Worm (Caenorhabditis elegans) whole organism, mixed stage, embryonic: ENCODE data around the gene txt-4.

ENCODE experiments used
- M03D4.4 ChIP-seq: sonication (generic microtip); optimal IDR thresholded peaks from 2 replicates; lab custom pipeline; 2017; ENCODE audit warnings: mild to moderate bottlenecking, missing genetic modification characterization, missing compliant biosample characterization
- bed-3 ChIP-seq: fragments of 200-800 bp; sonication (Bioruptor generic); optimal IDR thresholded peaks from 3 replicates; lab custom pipeline; 2018; ENCODE audit warnings: mild to moderate bottlenecking, missing genetic modification characterization, moderate library complexity, missing compliant biosample characterization
- blmp-1 ChIP-seq: fragments of 150-350 bp; optimal IDR thresholded peaks from 2 replicates; lab custom pipeline; 2014; ENCODE audit warnings: missing biosample characterization, missing genetic modification characterization
- ceh-39 ChIP-seq: fragments of 150-350 bp; optimal IDR thresholded peaks from 2 replicates; lab custom pipeline; 2014; ENCODE audit warnings: missing biosample characterization, missing genetic modification characterization
- ceh-43 ChIP-seq: fragments of 200-800 bp; sonication (Bioruptor generic); optimal IDR thresholded peaks from 2 replicates; lab custom pipeline; 2018; ENCODE audit warnings: mild to moderate bottlenecking, missing genetic modification characterization, moderate library complexity, missing compliant biosample characterization
- ces-1 ChIP-seq: fragments of 150-350 bp; optimal IDR thresholded peaks from 2 replicates; lab custom pipeline; 2014; ENCODE audit warnings: missing biosample characterization, missing genetic modification reagents, missing genetic modification characterization
- cnd-1 ChIP-seq: fragments of 200-800 bp; sonication (Bioruptor generic); optimal IDR thresholded peaks from 2 replicates; lab custom pipeline; 2018; ENCODE audit warnings: mild to moderate bottlenecking, missing genetic modification characterization, missing compliant biosample characterization
- drap-1 ChIP-seq: fragments of 200-800 bp; sonication (Bioruptor generic); optimal IDR thresholded peaks from 3 replicates; lab custom pipeline; 2018; ENCODE audit warnings: mild to moderate bottlenecking, missing genetic modification characterization, missing compliant biosample characterization
- elt-1 ChIP-seq: sonication (generic microtip); optimal IDR thresholded peaks from 2 replicates; lab custom pipeline; 2017; ENCODE audit warnings: missing genetic modification characterization, mild to moderate bottlenecking, missing compliant biosample characterization, antibody characterized with exemption, moderate library complexity, borderline replicate concordance; ENCODE audit not compliant: insufficient read depth
- elt-3 ChIP-seq: fragments of 150-350 bp; optimal IDR thresholded peaks from 2 replicates; lab custom pipeline; 2014; ENCODE audit warnings: missing biosample characterization, missing genetic modification characterization
- flh-1 ChIP-seq: fragments of 200-800 bp; sonication (Bioruptor generic); optimal IDR thresholded peaks from 2 replicates; lab custom pipeline; 2018; ENCODE audit warnings: mild to moderate bottlenecking, missing genetic modification characterization, moderate library complexity, missing compliant biosample characterization
- ham-2 ChIP-seq: fragments of 200-800 bp; sonication (Bioruptor generic); optimal IDR thresholded peaks from 2 replicates; lab custom pipeline; 2018; ENCODE audit warnings: mild to moderate bottlenecking, missing genetic modification characterization, missing compliant biosample characterization
- hlh-1 ChIP-seq: fragments of 150-350 bp; optimal IDR thresholded peaks from 2 replicates; lab custom pipeline; 2014; ENCODE audit warnings: missing biosample characterization, missing genetic modification reagents, missing genetic modification characterization
- lin-13 ChIP-seq: fragments of 150-350 bp; optimal IDR thresholded peaks from 2 replicates; lab custom pipeline; 2014; ENCODE audit warnings: missing biosample characterization, missing genetic modification characterization
- lsy-2 ChIP-seq: fragments of 150-350 bp; optimal IDR thresholded peaks from 2 replicates; lab custom pipeline; 2014; ENCODE audit warnings: missing biosample characterization, missing genetic modification characterization
- mep-1 ChIP-seq: fragments of 150-350 bp; optimal IDR thresholded peaks from 2 replicates; lab custom pipeline; 2017; ENCODE audit warnings: missing biosample characterization, missing genetic modification reagents, missing genetic modification characterization, inconsistent platforms
- mls-2 ChIP-seq: sonication (generic microtip); optimal IDR thresholded peaks from 2 replicates; lab custom pipeline; 2016; ENCODE audit warnings: mild to moderate bottlenecking, missing genetic modification characterization, moderate library complexity, missing compliant biosample characterization
- nhr-12 ChIP-seq: fragments of 150-350 bp; optimal IDR thresholded peaks from 2 replicates; lab custom pipeline; 2014; ENCODE audit warnings: missing biosample characterization, missing genetic modification characterization
- nhr-237 ChIP-seq: fragments of 150-350 bp; optimal IDR thresholded peaks from 2 replicates; lab custom pipeline; 2014; ENCODE audit warnings: missing biosample characterization, missing genetic modification characterization
- nhr-76 ChIP-seq: sonication (generic microtip); optimal IDR thresholded peaks from 2 replicates; lab custom pipeline; 2017; ENCODE audit warnings: missing biosample characterization, missing genetic modification characterization
- pha-4 ChIP-seq: fragments of 150-350 bp; optimal IDR thresholded peaks from 2 replicates; lab custom pipeline; 2018; ENCODE audit warnings: missing biosample characterization, missing genetic modification reagents, missing genetic modification characterization
- sem-2 ChIP-seq: fragments of 200-800 bp; sonication (Bioruptor generic); optimal IDR thresholded peaks from 2 replicates; lab custom pipeline; 2018; ENCODE audit warnings: mild to moderate bottlenecking, missing genetic modification characterization, missing compliant biosample characterization
- snpc-4 ChIP-seq: fragments of 150-350 bp; optimal IDR thresholded peaks from 2 replicates; lab custom pipeline; 2014; ENCODE audit warnings: missing biosample characterization, missing genetic modification characterization
- sptf-1 ChIP-seq: sonication (generic microtip); optimal IDR thresholded peaks from 2 replicates; lab custom pipeline; 2017; ENCODE audit warnings: mild to moderate bottlenecking, missing genetic modification characterization, moderate library complexity, missing compliant biosample characterization
- tbx-8 ChIP-seq: fragments of 200-800 bp; sonication (Bioruptor generic); optimal IDR thresholded peaks from 2 replicates; lab custom pipeline; 2018; ENCODE audit warnings: mild to moderate bottlenecking, missing genetic modification characterization, moderate library complexity, missing compliant biosample characterization
- unc-120 ChIP-seq: sonication (generic microtip); optimal IDR thresholded peaks from 2 replicates; lab custom pipeline; 2017; ENCODE audit warnings: missing genetic modification characterization, missing compliant biosample characterization; ENCODE audit not compliant: poor library complexity, severe bottlenecking
- unc-39 ChIP-seq: fragments of 150-350 bp; optimal IDR thresholded peaks from 2 replicates; lab custom pipeline; 2014; ENCODE audit warnings: missing biosample characterization, missing genetic modification characterization
- unc-62 ChIP-seq: fragments of 150-350 bp; optimal IDR thresholded peaks from 2 replicates; lab custom pipeline; 2014; ENCODE audit warnings: missing biosample characterization, missing genetic modification reagents, missing genetic modification characterization
- zip-8 ChIP-seq: fragments of 150-350 bp; optimal IDR thresholded peaks from 2 replicates; lab custom pipeline; 2014; ENCODE audit warnings: missing biosample characterization, missing genetic modification characterization
- ztf-11 ChIP-seq: fragments of 150-350 bp; optimal IDR thresholded peaks from 2 replicates; lab custom pipeline; 2014; ENCODE audit warnings: missing biosample characterization, missing genetic modification characterization

Gene txt-4

DNA sequence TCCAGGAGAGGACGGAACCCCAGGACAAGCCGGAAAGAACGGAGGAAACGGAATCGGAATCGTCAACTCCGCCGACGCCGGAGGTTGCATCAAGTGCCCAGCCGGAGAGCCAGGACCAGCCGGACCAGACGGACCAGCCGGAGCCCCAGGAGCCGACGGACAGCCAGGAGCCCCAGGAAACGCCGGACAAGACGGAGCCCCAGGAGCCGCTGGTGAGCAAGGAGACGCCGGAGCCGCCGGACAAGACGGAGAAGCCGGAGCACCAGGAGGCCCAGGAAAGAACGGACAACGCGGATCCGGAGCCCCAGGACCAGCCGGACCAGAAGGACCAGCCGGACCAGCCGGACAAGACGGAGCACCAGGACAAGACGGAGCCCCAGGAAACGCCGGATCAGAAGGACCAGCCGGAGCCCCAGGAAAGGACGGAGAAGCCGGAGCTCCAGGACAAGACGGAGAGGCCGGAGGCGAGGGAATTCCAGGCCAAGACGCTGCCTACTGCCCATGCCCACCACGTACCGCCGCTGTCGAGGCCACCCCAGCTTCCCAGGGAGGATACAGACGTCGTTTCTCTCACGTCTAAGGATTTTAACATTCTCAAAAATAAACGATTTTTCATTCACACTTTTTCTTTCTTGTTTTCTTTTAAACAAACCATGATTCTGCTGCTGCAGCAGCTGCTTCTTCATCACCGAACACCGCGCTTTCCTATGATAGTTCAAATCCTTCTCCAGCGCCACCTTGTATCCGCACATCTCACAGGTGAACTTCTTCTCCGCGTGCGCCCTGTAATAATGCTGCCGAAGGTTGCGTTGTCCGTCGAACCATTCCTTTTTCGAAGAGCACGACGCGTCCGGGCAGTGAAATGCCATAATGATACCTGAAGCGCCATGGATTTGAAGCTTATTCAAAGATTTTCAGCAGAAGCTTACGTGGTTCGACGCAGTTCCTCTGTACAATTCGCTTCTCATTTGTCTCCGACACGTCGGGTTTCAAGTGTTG, 39.0 kb downstream of the txt-4 start:
- TF ChIP-seq snpc-4 (tag; lab: Kevin White, UChicago) = no peak
- no peak for TF ChIP-seq mls-2 (tag; lab: Kevin White, UChicago)
- TF ChIP-seq unc-120 (tag; lab: Kevin White, UChicago) = no peak
- no peak for TF ChIP-seq ztf-11 (tag; lab: Kevin White, UChicago)
- TF ChIP-seq hlh-1 (tag; lab: Kevin White, UChicago) = no peak
- TF ChIP-seq elt-3 (tag; lab: Kevin White, UChicago) = no peak
- TF ChIP-seq elt-1 = no peak
- no peak for TF ChIP-seq unc-62 (GFP tag; lab: Kevin White, UChicago)
- TF ChIP-seq lin-13 = no peak
- no peak for TF ChIP-seq ceh-39 (tag; lab: Kevin White, UChicago)
- TF ChIP-seq flh-1 (GFP tag; lab: Kevin White, UChicago) = no peak
- no peak for TF ChIP-seq nhr-12 (tag; lab: Kevin White, UChicago)
- TF ChIP-seq sem-2 (GFP tag; lab: Kevin White, UChicago) = no peak
- no peak for TF ChIP-seq bed-3
- no peak for TF ChIP-seq unc-39
- no peak for TF ChIP-seq zip-8 (tag; lab: Kevin White, UChicago)
- TF ChIP-seq M03D4.4 = no peak
- no peak for TF ChIP-seq mep-1 (tag; lab: Kevin White, UChicago)
- TF ChIP-seq ces-1 (GFP tag; lab: Kevin White, UChicago) = no peak

DNA sequence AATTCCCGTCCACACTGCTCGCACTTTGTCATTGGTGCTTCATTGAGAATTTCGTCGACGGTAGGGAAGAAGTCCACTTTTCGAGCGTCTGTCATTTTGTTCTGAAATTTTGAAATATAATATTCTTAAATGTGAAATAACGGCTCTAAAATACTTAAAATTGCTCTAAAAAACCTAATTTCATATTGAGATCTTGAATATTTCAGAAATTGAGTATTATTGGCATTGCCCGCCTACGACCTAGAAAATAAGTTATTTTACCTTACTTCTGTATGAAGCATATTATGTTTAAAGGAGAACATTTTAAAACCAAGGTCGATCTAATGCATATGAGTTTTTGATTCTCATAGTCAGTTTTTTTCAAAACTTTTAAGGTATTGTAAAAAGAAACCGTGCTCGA, 39.8 kb downstream of the txt-4 start, which contains the start of gene C34H4.5:
Gene C34H4.5, minus strand, starts transcription at position 101 of the 400 bp plus-strand sequence.
- no peak for TF ChIP-seq nhr-12 (tag; lab: Kevin White, UChicago)

DNA sequence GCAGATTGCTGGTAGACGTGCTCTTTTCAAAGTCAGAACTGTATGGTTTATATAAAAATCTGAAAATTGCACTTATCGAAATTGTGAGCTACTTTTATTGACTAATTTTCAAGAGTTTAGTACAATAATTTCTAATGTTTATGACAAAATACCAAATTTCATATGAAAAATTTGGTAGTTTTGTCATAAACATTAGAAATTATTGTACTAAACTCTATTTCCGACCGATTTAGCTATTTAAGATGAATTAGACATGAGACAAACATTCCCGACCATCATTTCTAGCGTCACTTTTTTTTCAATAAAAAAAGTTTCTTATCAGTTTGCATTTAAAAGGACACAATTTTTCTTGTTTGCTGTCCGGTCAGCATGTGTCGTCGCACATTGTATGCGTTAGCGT, 40.2 kb downstream of the txt-4 start, which contains the start of gene tag-244:
Gene tag-244, plus strand, starts transcription at position 301 of the 400 bp plus-strand sequence.
- TF ChIP-seq ces-1 (GFP tag; lab: Kevin White, UChicago) (no peak), ham-2 (no peak), elt-3 (tag; lab: Kevin White, UChicago) (no peak), nhr-76 (tag; lab: Kevin White, UChicago) (no peak), mls-2 (tag; lab: Kevin White, UChicago) (no peak), mep-1 (tag; lab: Kevin White, UChicago) (no peak), ceh-39 (tag; lab: Kevin White, UChicago) (no peak), bed-3 (no peak), nhr-237 (tag; lab: Kevin White, UChicago) (no peak), M03D4.4 (no peak), unc-62 (GFP tag; lab: Kevin White, UChicago) (no peak), cnd-1 (no peak), snpc-4 (tag; lab: Kevin White, UChicago) (no peak), unc-39 (no peak), sptf-1 (tag; lab: Kevin White, UChicago) (no peak), zip-8 (tag; lab: Kevin White, UChicago) (no peak)

DNA sequence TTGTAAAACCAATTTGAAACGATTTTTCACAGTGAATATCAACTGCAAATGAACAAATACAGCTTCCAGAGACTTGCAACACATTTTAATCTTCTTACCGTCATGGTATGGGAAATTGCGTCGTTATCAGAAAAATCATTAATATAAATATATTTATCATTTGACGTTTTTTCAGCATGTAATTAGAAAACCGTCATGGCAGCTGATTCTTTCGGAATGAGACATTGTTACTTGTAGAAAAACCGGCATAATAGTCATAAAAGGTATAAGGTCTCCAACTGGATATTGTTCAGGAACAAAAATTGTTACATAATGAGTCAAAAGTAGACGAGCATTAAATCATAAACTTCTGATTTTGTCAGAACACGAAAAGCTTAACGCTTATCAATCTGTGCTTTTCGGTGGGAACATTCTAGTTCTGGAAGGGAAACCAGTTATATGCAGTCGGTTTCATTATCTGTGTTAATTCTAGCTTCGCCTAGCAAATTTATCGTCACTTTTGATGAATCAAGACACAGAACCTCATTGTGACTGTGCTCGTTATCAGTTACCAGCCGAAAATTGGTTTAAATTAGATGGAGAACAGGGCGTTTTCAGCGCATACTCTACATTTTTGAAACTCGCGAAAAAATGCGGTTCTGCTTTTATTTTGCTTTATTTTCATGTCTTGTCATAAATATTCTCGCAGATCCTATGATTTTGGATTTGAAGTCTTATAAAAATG, 43.0 kb downstream of the txt-4 start, which contains the start of gene C34H4.2:
Gene C34H4.2, plus strand, starts transcription at position 558 of the 724 bp plus-strand sequence.
- TF ChIP-seq ceh-43 (no peak), pha-4 (tag; lab: Kevin White, UChicago) (no peak), unc-120 (tag; lab: Kevin White, UChicago) (no peak), snpc-4 (tag; lab: Kevin White, UChicago) (no peak), nhr-76 (tag; lab: Kevin White, UChicago) (no peak), unc-39 (no peak), hlh-1 (tag; lab: Kevin White, UChicago) (no peak), nhr-12 (tag; lab: Kevin White, UChicago) (no peak), tbx-8 (GFP tag; lab: Kevin White, UChicago) (no peak), unc-62 (GFP tag; lab: Kevin White, UChicago) (no peak), blmp-1 (tag; lab: Kevin White, UChicago) (no peak), lsy-2 (tag; lab: Kevin White, UChicago) (no peak), ceh-39 (tag; lab: Kevin White, UChicago) (no peak), drap-1 (GFP tag; lab: Kevin White, UChicago) (no peak)
